Fruit fly (Drosophila melanogaster): ENCODE measurements around the gene PolZ2.
A peak's percentile ranks its signal among the peaks of the same experiment; 100 is the strongest.

PolZ2 gene

dm6 chr3R:5591398-5591853 is 2.8 kb downstream of the PolZ2 start, which contains the start of the genes noi and Vha26 (continued):
- TF ChIP-seq CG17802 (tag; optimal IDR thresholded peaks at IDR 0.05): peak; percentile 94
- TF ChIP-seq croc (GFP tag; conservative IDR thresholded peaks at IDR 0.05): no peak
- peak; percentile 15 for TF ChIP-seq nerfin-1 (tag; optimal IDR thresholded peaks at IDR 0.05)
- no peak for TF ChIP-seq lbe (GFP tag; optimal IDR thresholded peaks at IDR 0.05)
- TF ChIP-seq Abd-B (GFP tag; optimal IDR thresholded peaks at IDR 0.05): no peak
- peak; percentile 95 for TF ChIP-seq D19A (tag; optimal IDR thresholded peaks at IDR 0.05)
- TF ChIP-seq dmrt11E (tag; optimal IDR thresholded peaks at IDR 0.05): peak; percentile 46
- no peak for TF ChIP-seq fru (optimal IDR thresholded peaks at IDR 0.05)
- no peak for TF ChIP-seq yki (optimal IDR thresholded peaks at IDR 0.05)
- TF ChIP-seq Pdp1 (GFP tag; optimal IDR thresholded peaks at IDR 0.05): peak; percentile 4 to 43
- TF ChIP-seq zfh1 (GFP tag; IDR thresholded peaks at IDR 0.05): no peak; the same call in 2 of the 3 replicates
- TF ChIP-seq Dll (GFP tag; IDR thresholded peaks at IDR 0.05; ENCODE audit: partially characterized antibody): peak; percentile 62; the same call in 2 of the 4 replicates
- no peak for TF ChIP-seq CG6654 (GFP tag; optimal IDR thresholded peaks at IDR 0.05)
- TF ChIP-seq CG1832 (GFP tag; optimal IDR thresholded peaks at IDR 0.05): no peak
- peak; percentile 41 for TF ChIP-seq Max (GFP tag; optimal IDR thresholded peaks at IDR 0.05)
- no peak for TF ChIP-seq gsb-n (tag; optimal IDR thresholded peaks at IDR 0.05)
- no peak for TF ChIP-seq CG10431 (GFP tag; optimal IDR thresholded peaks at IDR 0.05)
- TF ChIP-seq Tbp (GFP tag; optimal IDR thresholded peaks at IDR 0.05): no peak
- TF ChIP-seq abd-A (tag; optimal IDR thresholded peaks at IDR 0.05): no peak
- peak; percentile 16 for TF ChIP-seq dm (GFP tag; optimal IDR thresholded peaks at IDR 0.05)
- TF ChIP-seq jumu (GFP tag; optimal IDR thresholded peaks at IDR 0.05): peak; percentile 6
- peak; percentile 12 for TF ChIP-seq Spps (tag; optimal IDR thresholded peaks at IDR 0.05)
- TF ChIP-seq CG11398 (GFP tag; optimal IDR thresholded peaks at IDR 0.05): no peak
- peak in 1 of 2 experiments; percentile 30 for TF ChIP-seq bsh (GFP tag; optimal IDR thresholded peaks at IDR 0.05)
- no peak for TF ChIP-seq gro (GFP tag; optimal IDR thresholded peaks at IDR 0.05)
- no peak for TF ChIP-seq CG5953 (GFP tag; IDR thresholded peaks at IDR 0.05)
- no peak for TF ChIP-seq kay (GFP tag; optimal IDR thresholded peaks at IDR 0.05)
- TF ChIP-seq Hr78 (GFP tag; optimal IDR thresholded peaks at IDR 0.05): peak in 1 of 2 experiments; percentile 54
- TF ChIP-seq CG11093 (GFP tag; IDR thresholded peaks at IDR 0.05): no peak
- no peak for TF ChIP-seq Oaz (GFP tag; IDR thresholded peaks at IDR 0.05)
- no peak for TF ChIP-seq CG6765 (GFP tag; optimal IDR thresholded peaks at IDR 0.05)
- peak; percentile 46; the same call in 2 of the 3 replicates for TF ChIP-seq Doc3 (GFP tag; IDR thresholded peaks at IDR 0.05; ENCODE audit: partially characterized antibody)
- peak; percentile 2 for TF ChIP-seq Meics (GFP tag; optimal IDR thresholded peaks at IDR 0.05)
- peak; percentile 47 for TF ChIP-seq slbo (GFP tag; IDR thresholded peaks at IDR 0.05)
- TF ChIP-seq nom (GFP tag; optimal IDR thresholded peaks at IDR 0.05): no peak
- TF ChIP-seq lov (optimal IDR thresholded peaks at IDR 0.05): no peak
- no peak for TF ChIP-seq lov (GFP tag; IDR thresholded peaks at IDR 0.05)
- no peak for TF ChIP-seq tx (GFP tag; optimal IDR thresholded peaks at IDR 0.05)
- TF ChIP-seq gce (GFP tag; IDR thresholded peaks at IDR 0.05): no peak
- peak; percentile 41; the same call in 1 of the 2 replicates for TF ChIP-seq E2f2 (GFP tag; IDR thresholded peaks at IDR 0.05)
- no peak for TF ChIP-seq CG14014 (GFP tag; IDR thresholded peaks at IDR 0.05)
- no peak for TF ChIP-seq CG7839 (tag; optimal IDR thresholded peaks at IDR 0.05)
- peak; percentile 8 for TF ChIP-seq da (GFP tag; optimal IDR thresholded peaks at IDR 0.05)
- TF ChIP-seq zen2 (GFP tag; IDR thresholded peaks at IDR 0.05; ENCODE audit: partially characterized antibody): no peak
- peak; percentile 37; the same call in 1 of the 2 replicates for TF ChIP-seq sna (GFP tag; IDR thresholded peaks at IDR 0.05; ENCODE audit: partially characterized antibody)
- TF ChIP-seq CG8924 (tag; optimal IDR thresholded peaks at IDR 0.05): no peak
- TF ChIP-seq tin (GFP tag; optimal IDR thresholded peaks at IDR 0.05): peak; percentile 39
- TF ChIP-seq CG6791 (GFP tag; IDR thresholded peaks at IDR 0.05; ENCODE audit: partially characterized antibody): peak; percentile 55; the same call in 1 of the 3 replicates
- TF ChIP-seq CrebB (tag; optimal IDR thresholded peaks at IDR 0.05): no peak
- TF ChIP-seq CG15269 (tag; optimal IDR thresholded peaks at IDR 0.05): no peak
- no peak for TF ChIP-seq CG6254 (GFP tag; optimal IDR thresholded peaks at IDR 0.05)

Measured in whole organism, embryonic.